Worm (Caenorhabditis elegans) whole organism, L2 larva: ENCODE data around the gene T22C8.3.

Experiments used
- ZK546.5 ChIP-seq: sonication (generic microtip); optimal IDR thresholded peaks from 2 replicates; lab custom pipeline; 2017; ENCODE audit warnings: missing biosample characterization, missing genetic modification characterization
- mdl-1 ChIP-seq, 2 experiments: fragments of 150-350 bp in 1 of 2; sonication (generic microtip) in 1 of 2; optimal IDR thresholded peaks; 2 replicates each; lab custom pipeline; 2017; ENCODE audit warnings: missing biosample characterization in 2 of 2, missing genetic modification characterization in 2 of 2
- unc-39 ChIP-seq: fragments of 150-350 bp; optimal IDR thresholded peaks from 2 replicates; lab custom pipeline; 2014; ENCODE audit warnings: missing biosample characterization, missing genetic modification characterization

DNA sequence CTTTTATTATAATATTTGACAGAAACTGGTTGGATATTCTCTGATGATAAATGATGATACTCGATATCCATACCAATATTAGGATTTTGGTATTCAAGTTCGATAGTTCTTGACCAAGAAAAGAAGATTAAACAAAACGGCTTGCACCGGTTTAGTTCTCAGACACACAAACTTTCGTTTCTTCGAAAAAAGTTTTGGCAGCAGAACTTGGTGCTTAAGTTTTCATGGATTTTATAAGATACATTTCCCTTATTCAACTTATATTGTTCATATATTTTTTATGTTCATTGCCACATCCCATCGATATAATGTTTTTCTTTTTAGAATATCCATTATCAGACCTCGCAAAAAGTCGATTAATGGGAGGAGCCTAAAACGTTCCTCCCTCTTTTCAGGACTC is 31.1 kb downstream of the T22C8.3 start, which contains the start of gene aptf-4:
- no peak for TF ChIP-seq mdl-1 (tag; optimal IDR thresholded peaks at IDR 0.05; lab: Kevin White, UChicago)
- TF ChIP-seq ZK546.5 (tag; lab: Kevin White, UChicago): no peak
- no peak for TF ChIP-seq unc-39
